Worm (Caenorhabditis elegans) whole organism, early embryonic: ENCODE results near the gene pals-22.

Experiments
- ceh-13 ChIP-seq: fragments of 200-800 bp; sonication (Bioruptor generic); optimal IDR thresholded peaks from 2 replicates; lab custom pipeline; 2018; ENCODE audit warnings: mild to moderate bottlenecking, missing genetic modification characterization, missing compliant biosample characterization
- ceh-36 ChIP-seq: sonication (generic microtip); optimal IDR thresholded peaks from 2 replicates; lab custom pipeline; 2016; ENCODE audit warnings: missing genetic modification characterization, inconsistent platforms, missing compliant biosample characterization
- hmbx-1 ChIP-seq: sonication (generic microtip); optimal IDR thresholded peaks from 2 replicates; lab custom pipeline; 2016; ENCODE audit warnings: mild to moderate bottlenecking, missing genetic modification characterization, missing compliant biosample characterization
- tra-4 ChIP-seq: sonication (generic microtip); optimal IDR thresholded peaks from 2 replicates; lab custom pipeline; 2017; ENCODE audit warnings: missing genetic modification characterization, missing compliant biosample characterization

ce11 chrIII:92247-92646 is 40.0 kb upstream of the pals-22 start:
- no peak for TF ChIP-seq tra-4 (tag; lab: Kevin White, UChicago)
- no peak for TF ChIP-seq ceh-36 (tag; lab: Kevin White, UChicago)
- no peak for TF ChIP-seq hmbx-1 (tag; lab: Kevin White, UChicago)
- no peak for TF ChIP-seq ceh-13 (GFP tag; lab: Kevin White, UChicago)
